In the genomic region with DNA sequence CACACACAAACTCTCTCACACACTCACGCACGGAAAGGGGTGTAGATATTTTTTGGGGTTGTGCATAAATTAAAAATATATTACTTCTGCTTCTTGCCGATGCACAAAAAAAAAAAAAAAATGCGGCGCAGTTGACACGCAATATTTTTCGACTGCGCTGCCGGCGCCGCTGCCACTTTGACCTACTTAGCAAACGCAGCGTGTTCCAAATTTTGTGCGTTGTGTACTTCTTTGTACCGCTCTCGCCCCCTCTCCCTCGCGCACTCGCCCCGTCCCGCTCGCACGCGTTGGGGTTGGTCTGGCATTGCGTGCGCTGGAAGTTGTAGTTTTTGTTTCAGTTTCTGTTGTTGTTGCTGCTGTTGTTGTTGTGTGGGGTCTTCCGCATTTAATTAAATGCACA, we compare ENCODE assay signal across 2 fruit fly cellular contexts.
TF ChIP-seq lines count a peak whose summit lies in the region.

No protein-coding gene starts in this region.

- TF ChIP-seq CTCF in whole organism, embryonic (GFP tag; optimal IDR thresholded peaks at IDR 0.05; lab: Kevin White, UChicago): no peak

TF ChIP-seq in whole organism, embryonic, 481 proteins besides CTCF, POLR2A, EP300 and RAD21 (continues in another document):
- TF ChIP-seq pum (GFP tag; optimal IDR thresholded peaks at IDR 0.05; lab: Kevin White, UChicago) (no peak), pros (GFP tag; optimal IDR thresholded peaks at IDR 0.05; lab: Kevin White, UChicago) (peak; percentile 89), tgo (GFP tag; IDR thresholded peaks at IDR 0.05; lab: Robert Waterston, UW) (peak; percentile 35; the same call in 1 of the 3 replicates), CG12219 (GFP tag; optimal IDR thresholded peaks at IDR 0.05; lab: Kevin White, UChicago) (peak; percentile 7), CG7987 (GFP tag; optimal IDR thresholded peaks at IDR 0.05; lab: Kevin White, UChicago) (peak; percentile 28), Bdp1 (GFP tag; optimal IDR thresholded peaks at IDR 0.05; lab: Kevin White, UChicago) (peak; percentile 6), Optix (GFP tag; IDR thresholded peaks at IDR 0.05; lab: Robert Waterston, UW) (0 out of 3 replicates have a peak, but pooled peaks have one; percentile 33), CG9932 (GFP tag; IDR thresholded peaks at IDR 0.05; lab: Robert Waterston, UW) (no peak), CG10979 (tag; optimal IDR thresholded peaks at IDR 0.05; lab: Kevin White, UChicago) (no peak), CG4360 (GFP tag; IDR thresholded peaks at IDR 0.05; lab: Robert Waterston, UW) (peak; percentile 99), ftz-f1 (GFP tag; optimal IDR thresholded peaks at IDR 0.05; lab: Kevin White, UChicago) (peak; percentile 17), chm (GFP tag; IDR thresholded peaks at IDR 0.05; lab: Robert Waterston, UW) (peak; percentile 62), chinmo (GFP tag; IDR thresholded peaks at IDR 0.05; lab: Robert Waterston, UW; ENCODE audit: partially characterized antibody) (peak; percentile 100), CG11093 (GFP tag; IDR thresholded peaks at IDR 0.05; lab: Robert Waterston, UW) (no peak), CG17829 (tag; optimal IDR thresholded peaks at IDR 0.05; lab: Kevin White, UChicago) (peak; percentile 2), slou (GFP tag; optimal IDR thresholded peaks at IDR 0.05; lab: Kevin White, UChicago) (no peak), bab2 (GFP tag; optimal IDR thresholded peaks at IDR 0.05; lab: Kevin White, UChicago) (peak; percentile 8), kni (GFP tag; optimal IDR thresholded peaks at IDR 0.05; lab: Kevin White, UChicago) (peak; percentile 89), wdn (GFP tag; IDR thresholded peaks at IDR 0.05; lab: Robert Waterston, UW) (no peak), Atf6 (GFP tag; IDR thresholded peaks at IDR 0.05; lab: Robert Waterston, UW) (0 out of 2 replicates have a peak, but pooled peaks have one; percentile 9), lab (GFP tag; optimal IDR thresholded peaks at IDR 0.05; lab: Kevin White, UChicago) (peak; percentile 38), sc (optimal IDR thresholded peaks at IDR 0.05; lab: Kevin White, UChicago) (no peak), sc (GFP tag; optimal IDR thresholded peaks at IDR 0.05; lab: Kevin White, UChicago) (no peak), CG32772 (GFP tag; IDR thresholded peaks at IDR 0.05; lab: Robert Waterston, UW) (0 out of 2 replicates have a peak, but pooled peaks have one; percentile 31), H15 (GFP tag; IDR thresholded peaks at IDR 0.05; lab: Robert Waterston, UW) (peak; percentile 40; the same call in 1 of the 3 replicates), CG11695 (GFP tag; IDR thresholded peaks at IDR 0.05; lab: Robert Waterston, UW) (peak; percentile 35; the same call in 1 of the 3 replicates), CG3847 (GFP tag; IDR thresholded peaks at IDR 0.05; lab: Robert Waterston, UW) (0 out of 2 replicates have a peak, but pooled peaks have one; percentile 7), CG12769 (tag; optimal IDR thresholded peaks at IDR 0.05; lab: Kevin White, UChicago) (no peak), ttk (GFP tag; IDR thresholded peaks at IDR 0.05; lab: Robert Waterston, UW) (peak; percentile 62), CG32767 (GFP tag; IDR thresholded peaks at IDR 0.05; lab: Robert Waterston, UW) (peak; percentile 82), vvl (GFP tag; IDR thresholded peaks at IDR 0.05; lab: Robert Waterston, UW) (peak; percentile 90), dpn (GFP tag; optimal IDR thresholded peaks at IDR 0.05; lab: Kevin White, UChicago) (no peak), Trl (optimal IDR thresholded peaks at IDR 0.05; lab: Kevin White, UChicago) (no peak), Trl (GFP tag; optimal IDR thresholded peaks at IDR 0.05; lab: Kevin White, UChicago) (peak; percentile 16), CG15514 (GFP tag; optimal IDR thresholded peaks at IDR 0.05; lab: Kevin White, UChicago) (peak; percentile 5), Vsx1 (GFP tag; optimal IDR thresholded peaks at IDR 0.05; lab: Kevin White, UChicago) (no peak), trh (GFP tag; optimal IDR thresholded peaks at IDR 0.05; lab: Kevin White, UChicago) (no peak), Adf1 (GFP tag; IDR thresholded peaks at IDR 0.05; lab: Robert Waterston, UW) (peak; percentile 81), nerfin-1 (tag; optimal IDR thresholded peaks at IDR 0.05; lab: Kevin White, UChicago) (peak; percentile 27), row (GFP tag; IDR thresholded peaks at IDR 0.05; lab: Robert Waterston, UW) (0 out of 3 replicates have a peak, but pooled peaks have one; percentile 13), CG14441 (GFP tag; IDR thresholded peaks at IDR 0.05; lab: Robert Waterston, UW) (peak; percentile 40), CG15601 (tag; optimal IDR thresholded peaks at IDR 0.05; lab: Kevin White, UChicago) (no peak)

TF ChIP-seq in whole organism, prepupa, 60 proteins besides CTCF, POLR2A, EP300 and RAD21:
- TF ChIP-seq Eip78C (GFP tag; lab: Kevin White, UChicago) (peak; percentile 30), fkh (GFP tag; optimal IDR thresholded peaks at IDR 0.05; lab: Kevin White, UChicago) (peak; percentile 45), eg (GFP tag; IDR thresholded peaks at IDR 0.05; lab: Robert Waterston, UW) (peak; percentile 27; the same call in 1 of the 3 replicates), CG16779 (tag; optimal IDR thresholded peaks at IDR 0.05; lab: Kevin White, UChicago) (no peak), CG6808 (GFP tag; optimal IDR thresholded peaks at IDR 0.05; lab: Kevin White, UChicago) (no peak), ss (GFP tag; optimal IDR thresholded peaks at IDR 0.05; lab: Kevin White, UChicago) (peak in 1 of 2 experiments; percentile 52), Met (GFP tag; optimal IDR thresholded peaks at IDR 0.05; lab: Kevin White, UChicago) (no peak), Eip93F (GFP tag; optimal IDR thresholded peaks at IDR 0.05; lab: Kevin White, UChicago) (no peak)
